Fruit fly (Drosophila melanogaster) whole organism, adult: ENCODE data around the gene CG13694.

Source experiments
- CG12768 ChIP-seq: fragments of 200-800 bp; sonication (Bioruptor generic); optimal IDR thresholded peaks from 2 replicates; lab custom pipeline; 2017; ENCODE audit warnings: missing biosample characterization, missing genetic modification characterization, mild to moderate bottlenecking, moderate library complexity, missing genetic modification reagents
- CG1620 ChIP-seq: fragments of 200-800 bp; sonication (Bioruptor generic); optimal IDR thresholded peaks from 2 replicates; lab custom pipeline; 2016; ENCODE audit warnings: missing biosample characterization, missing genetic modification characterization
- CG7101 ChIP-seq: fragments of 200-800 bp; sonication (Bioruptor generic); optimal IDR thresholded peaks from 2 replicates; lab custom pipeline; 2018; ENCODE audit warnings: missing biosample characterization, mild to moderate bottlenecking, missing genetic modification characterization, moderate library complexity
- bab1 ChIP-seq: fragments of 200-800 bp; sonication (Bioruptor generic); optimal IDR thresholded peaks from 3 replicates; lab custom pipeline; 2019; ENCODE audit warnings: missing biosample characterization, mild to moderate bottlenecking, missing genetic modification characterization, moderate library complexity

DNA sequence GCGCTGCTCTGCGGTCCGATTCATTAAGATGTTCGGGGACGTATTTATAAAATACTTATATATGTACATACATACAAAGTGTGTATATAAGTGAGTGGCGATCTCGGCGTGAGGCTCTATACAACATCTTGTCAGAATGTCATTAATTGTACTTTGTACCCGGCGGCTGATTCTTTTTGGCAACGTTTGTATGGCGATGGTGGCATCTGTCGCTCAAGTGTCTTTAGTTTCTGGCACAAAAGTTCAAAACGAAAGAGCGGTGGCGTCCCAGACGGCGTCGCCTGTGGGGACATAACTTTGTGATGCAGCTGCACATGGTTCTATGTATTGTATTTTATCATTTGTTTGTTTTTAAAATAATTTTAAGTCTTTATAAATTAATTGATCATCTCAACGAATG, 23.3 kb downstream of the CG13694 start:
- TF ChIP-seq CG1620 (peak; percentile 6), CG7101 (tag; lab: Kevin White, UChicago) (no peak), bab1 (GFP tag; lab: Kevin White, UChicago) (no peak), CG12768 (GFP tag; lab: Kevin White, UChicago) (no peak)
